Worm (Caenorhabditis elegans): Measurements from ENCODE around the gene gtf-2H3.

gtf-2H3 gene

DNA sequence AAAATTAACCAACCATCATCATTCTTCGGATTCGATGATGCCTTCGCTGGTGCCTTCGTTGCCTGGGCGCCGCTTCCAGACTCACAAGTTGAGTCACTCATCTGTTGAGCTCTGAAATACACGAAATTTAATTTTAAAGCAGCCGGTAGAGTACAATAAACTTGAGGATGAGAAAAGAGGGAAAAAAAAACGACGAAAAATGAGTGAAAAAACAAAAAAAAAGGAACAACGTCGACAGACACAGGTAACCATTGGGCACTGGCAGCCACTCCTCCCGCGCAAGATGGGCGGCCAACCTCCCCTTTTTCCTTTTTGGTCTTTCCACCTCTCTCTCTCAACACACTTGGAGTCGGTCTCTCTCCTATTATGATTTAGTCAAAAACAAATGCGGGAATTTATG, 26.8 kb upstream of the gtf-2H3 start, which contains the start of gene K08E5.1:
TSS of gene K08E5.1 (minus strand) at position 101 of the 400 bp plus-strand sequence.
- TF ChIP-seq ceh-36 (tag; optimal IDR thresholded peaks at IDR 0.05): no peak
- no peak for TF ChIP-seq flt-1 (GFP tag; IDR thresholded peaks at IDR 0.05)
- TF ChIP-seq tbx-11 (GFP tag; IDR thresholded peaks at IDR 0.05): no peak
- TF ChIP-seq hnd-1 (tag; optimal IDR thresholded peaks at IDR 0.05): no peak
- TF ChIP-seq F13C5.2 (tag; optimal IDR thresholded peaks at IDR 0.05): no peak
- TF ChIP-seq hmg-4 (GFP tag; optimal IDR thresholded peaks at IDR 0.05): no peak
- TF ChIP-seq tbx-37 (GFP tag; conservative IDR thresholded peaks at IDR 0.05): no peak
- TF ChIP-seq ceh-13 (GFP tag; optimal IDR thresholded peaks at IDR 0.05): no peak
- TF ChIP-seq scrt-1 (GFP tag; IDR thresholded peaks at IDR 0.05): no peak
- TF ChIP-seq ets-7 (tag; optimal IDR thresholded peaks at IDR 0.05): no peak
- no peak for TF ChIP-seq tra-4 (tag; optimal IDR thresholded peaks at IDR 0.05)
- no peak for TF ChIP-seq ama-1 (optimal IDR thresholded peaks at IDR 0.05)
- no peak for TF ChIP-seq hmbx-1 (tag; optimal IDR thresholded peaks at IDR 0.05)
- no peak for TF ChIP-seq B0310.2 (tag; optimal IDR thresholded peaks at IDR 0.05)
- TF ChIP-seq sea-1 (GFP tag; conservative IDR thresholded peaks at IDR 0.05): no peak
- TF ChIP-seq pes-1 (GFP tag; IDR thresholded peaks at IDR 0.05): no peak
- no peak for TF ChIP-seq aly-1 (tag; optimal IDR thresholded peaks at IDR 0.05)

DNA sequence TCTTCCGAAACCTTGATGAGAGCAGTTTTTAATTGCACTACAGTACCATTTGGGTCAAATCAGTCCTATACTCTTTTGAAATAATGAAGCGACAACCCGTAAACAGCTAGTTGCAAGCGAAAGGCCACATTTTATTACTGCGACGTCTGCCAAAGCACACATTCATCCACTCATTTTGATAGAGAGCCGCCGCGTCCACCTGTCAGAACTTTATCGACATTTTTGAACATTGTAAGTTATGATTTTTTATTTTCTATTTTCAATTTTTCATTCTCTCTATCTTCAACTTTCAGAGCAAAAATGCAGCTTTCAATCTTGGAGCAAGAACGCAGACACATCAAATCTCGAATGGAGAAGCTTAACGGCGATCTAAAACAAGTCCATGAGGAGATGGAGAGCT, 20.8 kb upstream of the gtf-2H3 start, which contains the start of gene K08E5.6:
TSS of gene K08E5.6 (plus strand) at position 301 of the 400 bp plus-strand sequence.
- TF ChIP-seq hmbx-1 (tag; optimal IDR thresholded peaks at IDR 0.05) (no peak), tra-4 (tag; optimal IDR thresholded peaks at IDR 0.05) (no peak), aly-1 (tag; optimal IDR thresholded peaks at IDR 0.05) (no peak), pes-1 (GFP tag; IDR thresholded peaks at IDR 0.05) (no peak), flt-1 (GFP tag; IDR thresholded peaks at IDR 0.05) (no peak), ceh-13 (GFP tag; optimal IDR thresholded peaks at IDR 0.05) (no peak)

DNA sequence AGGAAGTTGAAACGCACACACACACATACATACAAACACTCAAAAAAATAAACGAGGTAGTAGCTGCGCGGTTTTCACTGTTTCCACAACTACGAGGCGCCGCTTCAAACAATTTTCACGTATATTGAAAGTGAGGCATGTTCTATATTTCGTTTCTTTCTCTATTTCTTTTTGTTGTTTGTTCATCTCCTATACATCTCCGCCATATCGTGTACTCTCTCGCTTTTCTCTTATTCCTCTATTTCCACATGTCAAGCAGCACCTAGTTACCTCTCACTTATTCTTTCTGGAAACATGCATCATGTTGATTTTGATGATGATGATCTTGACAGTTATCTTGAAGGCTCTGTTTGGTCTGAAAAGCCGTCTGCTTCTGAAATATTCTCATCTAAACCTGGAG, 16.8 kb upstream of the gtf-2H3 start, which contains the start of gene ZK1128.7:
TSS of gene ZK1128.7 (plus strand) at position 229 of the 400 bp plus-strand sequence.
- TF ChIP-seq ets-7 (tag; optimal IDR thresholded peaks at IDR 0.05) (no peak), B0310.2 (tag; optimal IDR thresholded peaks at IDR 0.05) (no peak), tbx-11 (GFP tag; IDR thresholded peaks at IDR 0.05) (no peak), aly-1 (tag; optimal IDR thresholded peaks at IDR 0.05) (no peak), ceh-13 (GFP tag; optimal IDR thresholded peaks at IDR 0.05) (no peak), hmbx-1 (tag; optimal IDR thresholded peaks at IDR 0.05) (no peak), tra-4 (tag; optimal IDR thresholded peaks at IDR 0.05) (no peak), tbx-37 (GFP tag; conservative IDR thresholded peaks at IDR 0.05) (no peak), ama-1 (optimal IDR thresholded peaks at IDR 0.05) (no peak), flt-1 (GFP tag; IDR thresholded peaks at IDR 0.05) (no peak), scrt-1 (GFP tag; IDR thresholded peaks at IDR 0.05) (no peak)

DNA sequence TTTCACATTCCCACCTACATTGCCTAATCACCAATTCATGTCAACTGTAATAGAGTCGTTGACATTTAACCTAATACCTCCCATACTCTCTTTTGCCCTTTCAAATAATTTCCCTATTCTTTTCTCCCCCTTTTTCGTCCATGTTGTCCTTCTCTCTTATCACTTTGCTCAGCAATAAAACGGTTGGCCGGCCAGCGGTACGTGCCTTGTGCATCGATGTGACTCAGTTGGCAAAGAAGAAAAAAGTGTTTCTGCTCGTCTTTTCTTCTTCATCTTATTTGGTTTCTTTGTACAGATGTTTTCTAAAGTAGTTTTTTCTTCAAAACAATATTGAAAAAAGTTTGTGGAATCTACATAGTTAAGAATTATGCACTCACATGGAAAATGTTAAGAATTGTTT, 14.6 kb upstream of the gtf-2H3 start:
- TF ChIP-seq tbx-11 (GFP tag; IDR thresholded peaks at IDR 0.05) (no peak), flt-1 (GFP tag; IDR thresholded peaks at IDR 0.05) (no peak), sea-1 (GFP tag; conservative IDR thresholded peaks at IDR 0.05) (no peak), scrt-1 (GFP tag; IDR thresholded peaks at IDR 0.05) (no peak), B0310.2 (tag; optimal IDR thresholded peaks at IDR 0.05) (no peak), hnd-1 (tag; optimal IDR thresholded peaks at IDR 0.05) (no peak), ceh-36 (tag; optimal IDR thresholded peaks at IDR 0.05) (no peak), tbx-37 (GFP tag; conservative IDR thresholded peaks at IDR 0.05) (no peak), aly-1 (tag; optimal IDR thresholded peaks at IDR 0.05) (no peak), tra-4 (tag; optimal IDR thresholded peaks at IDR 0.05) (no peak), hmbx-1 (tag; optimal IDR thresholded peaks at IDR 0.05) (no peak)

DNA sequence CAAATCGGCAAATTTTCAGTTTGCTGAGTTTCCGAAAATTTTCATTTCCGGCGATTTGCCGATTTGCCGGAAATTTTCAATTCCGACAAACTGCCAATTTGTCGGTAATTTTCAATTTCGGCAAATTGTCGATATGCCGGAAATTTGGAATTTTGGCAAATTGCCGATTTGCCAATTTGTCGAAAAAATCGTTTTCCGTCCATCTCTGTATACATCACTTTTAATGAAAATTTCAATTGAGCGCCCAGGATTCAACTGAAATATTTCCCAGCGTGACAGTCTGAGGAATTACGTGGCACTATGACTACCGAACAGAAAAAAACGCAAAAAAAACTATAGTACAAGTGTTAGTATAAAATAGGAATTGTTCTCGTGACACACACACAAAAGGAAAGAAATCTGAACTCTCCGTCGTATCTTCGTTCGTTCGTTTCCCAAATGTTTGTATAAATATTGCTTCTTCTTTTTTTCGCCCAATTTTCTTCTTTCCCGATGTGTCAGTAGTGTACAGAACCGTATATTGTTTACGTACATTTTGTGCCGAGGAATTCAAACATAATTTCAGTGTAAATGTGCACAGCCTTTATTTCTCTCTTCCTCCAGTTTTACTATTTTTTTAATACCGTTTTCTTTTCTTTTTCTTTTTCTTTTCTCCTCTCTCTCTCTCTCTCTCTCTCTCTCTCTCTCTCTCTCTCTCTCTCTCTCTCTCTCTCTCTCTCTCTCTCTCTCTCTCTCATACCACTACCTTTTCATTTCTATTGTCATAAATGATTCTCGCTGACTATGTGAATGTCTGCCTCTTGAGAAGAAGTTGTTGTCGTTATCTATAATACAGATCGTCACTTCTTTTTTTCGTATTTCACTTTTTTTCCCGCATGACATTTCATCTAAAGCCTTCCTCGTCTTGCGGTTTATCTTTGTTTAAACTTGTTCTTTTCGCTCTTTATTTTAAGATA, 12.8 kb upstream of the gtf-2H3 start:
- no peak for TF ChIP-seq ama-1 (optimal IDR thresholded peaks at IDR 0.05)
- no peak for TF ChIP-seq tra-4 (tag; optimal IDR thresholded peaks at IDR 0.05)
- no peak for TF ChIP-seq flt-1 (GFP tag; IDR thresholded peaks at IDR 0.05)
- no peak for TF ChIP-seq B0310.2 (tag; optimal IDR thresholded peaks at IDR 0.05)
- TF ChIP-seq F13C5.2 (tag; optimal IDR thresholded peaks at IDR 0.05): no peak
- no peak for TF ChIP-seq scrt-1 (GFP tag; IDR thresholded peaks at IDR 0.05)
- no peak for TF ChIP-seq hmbx-1 (tag; optimal IDR thresholded peaks at IDR 0.05)
- no peak for TF ChIP-seq sea-1 (GFP tag; conservative IDR thresholded peaks at IDR 0.05)
- TF ChIP-seq pes-1 (GFP tag; IDR thresholded peaks at IDR 0.05): no peak
- TF ChIP-seq ceh-36 (tag; optimal IDR thresholded peaks at IDR 0.05): no peak
- TF ChIP-seq ceh-13 (GFP tag; optimal IDR thresholded peaks at IDR 0.05): no peak
- no peak for TF ChIP-seq tbx-11 (GFP tag; IDR thresholded peaks at IDR 0.05)
- TF ChIP-seq hmg-4 (GFP tag; optimal IDR thresholded peaks at IDR 0.05): no peak
- TF ChIP-seq hnd-1 (tag; optimal IDR thresholded peaks at IDR 0.05): no peak
- no peak for TF ChIP-seq tbx-37 (GFP tag; conservative IDR thresholded peaks at IDR 0.05)
- no peak for TF ChIP-seq aly-1 (tag; optimal IDR thresholded peaks at IDR 0.05)
- TF ChIP-seq ets-7 (tag; optimal IDR thresholded peaks at IDR 0.05): no peak

DNA sequence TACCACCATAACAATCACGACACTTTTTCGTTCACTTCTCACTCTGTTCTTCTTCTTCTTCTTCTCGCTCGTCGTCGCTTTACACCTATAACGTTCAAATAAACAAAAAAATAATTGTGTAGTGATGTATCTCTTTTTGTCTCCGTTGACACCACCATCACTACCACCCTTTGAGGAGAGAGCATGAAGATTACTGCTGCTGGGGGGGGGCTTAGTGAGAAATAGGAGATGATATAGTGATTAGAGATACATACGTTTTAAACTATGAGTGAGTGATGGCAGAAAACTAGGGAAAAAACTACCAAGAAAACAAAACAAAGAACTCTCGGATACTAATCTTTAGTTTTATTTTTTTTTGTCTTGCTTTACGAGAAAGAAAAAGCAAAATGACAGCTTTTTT, 6.4 kb upstream of the gtf-2H3 start:
- TF ChIP-seq ceh-13 (GFP tag; optimal IDR thresholded peaks at IDR 0.05) (no peak), hmg-4 (GFP tag; optimal IDR thresholded peaks at IDR 0.05) (no peak), ama-1 (optimal IDR thresholded peaks at IDR 0.05) (no peak), tbx-37 (GFP tag; conservative IDR thresholded peaks at IDR 0.05) (no peak), sea-1 (GFP tag; conservative IDR thresholded peaks at IDR 0.05) (no peak)

DNA sequence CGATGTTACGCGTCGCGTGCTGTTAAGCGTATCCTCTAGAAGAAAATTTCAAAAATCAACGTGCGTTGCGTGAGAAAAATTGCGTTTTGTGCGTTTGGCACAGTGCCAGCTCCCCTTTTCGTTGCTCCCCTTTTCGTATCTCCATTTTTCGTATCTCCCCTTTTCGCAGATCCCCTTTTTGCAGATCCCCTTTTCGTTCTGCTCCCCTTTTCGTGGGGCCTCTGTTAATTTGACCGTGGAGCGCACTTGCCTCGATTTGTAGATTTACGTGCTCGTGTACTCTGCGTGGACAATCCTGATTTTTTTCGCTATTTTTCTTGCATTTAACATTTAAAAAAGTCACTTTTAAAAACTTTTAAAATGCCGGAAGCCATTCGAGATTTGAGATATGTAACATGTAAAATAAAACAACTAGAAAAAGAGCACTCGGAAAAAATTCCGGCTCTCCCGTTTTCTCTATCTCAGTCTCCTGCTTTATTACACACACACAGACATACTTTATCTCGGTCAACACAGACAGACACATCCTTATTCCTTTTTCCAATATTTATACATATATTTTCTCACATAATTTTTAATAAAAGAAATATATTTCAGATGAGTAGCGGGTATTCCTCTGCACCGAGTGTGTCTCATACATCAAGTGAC, 3.8 kb upstream of the gtf-2H3 start, which contains the start of gene ttll-4:
TSS of gene ttll-4 (plus strand) at position 598 of the 648 bp plus-strand sequence.
- TF ChIP-seq scrt-1 (GFP tag; IDR thresholded peaks at IDR 0.05) (peak; percentile 72), tbx-37 (GFP tag; conservative IDR thresholded peaks at IDR 0.05) (peak; percentile 59), sea-1 (GFP tag; conservative IDR thresholded peaks at IDR 0.05) (peak; percentile 79), pes-1 (GFP tag; IDR thresholded peaks at IDR 0.05) (peak; percentile 83), tbx-11 (GFP tag; IDR thresholded peaks at IDR 0.05) (peak; percentile 41; the same call in 1 of the 2 replicates), ets-7 (tag; optimal IDR thresholded peaks at IDR 0.05) (no peak), flt-1 (GFP tag; IDR thresholded peaks at IDR 0.05) (no peak; the same call in 1 of the 2 replicates), aly-1 (tag; optimal IDR thresholded peaks at IDR 0.05) (no peak)
